Worm (Caenorhabditis elegans) whole organism, late embryonic: ENCODE results near the gene math-1.
"Not testable (repeated sequence)": the region's sequence is repeated elsewhere in the genome, so short reads cannot be mapped to it uniquely, and the experiment has no call there.

ENCODE experiments used
- C08G9.2 ChIP-seq: sonication (generic microtip); optimal IDR thresholded peaks from 2 replicates; lab custom pipeline; 2016; ENCODE audit warnings: mild to moderate bottlenecking, missing genetic modification characterization, moderate library complexity, missing compliant biosample characterization
- K09A11.1 ChIP-seq: sonication (generic microtip); optimal IDR thresholded peaks from 2 replicates; lab custom pipeline; 2017; ENCODE audit warnings: antibody characterized with exemption, mild to moderate bottlenecking, missing genetic modification characterization, missing compliant biosample characterization; ENCODE audit not compliant: insufficient read depth
- T23F11.4 ChIP-seq: fragments of 200-800 bp; sonication (Bioruptor generic); optimal IDR thresholded peaks from 2 replicates; lab custom pipeline; 2018; ENCODE audit warnings: mild to moderate bottlenecking, missing genetic modification characterization, missing compliant biosample characterization
- Y22D7AL.16 ChIP-seq: sonication (generic microtip); optimal IDR thresholded peaks from 2 replicates; lab custom pipeline; 2016; ENCODE audit warnings: missing genetic modification characterization, missing compliant biosample characterization
- ceh-14 ChIP-seq: sonication (generic microtip); optimal IDR thresholded peaks from 2 replicates; lab custom pipeline; 2016; ENCODE audit warnings: missing genotype, missing genetic modification characterization, missing compliant biosample characterization
- ceh-19 ChIP-seq: fragments of 200-800 bp; sonication (Bioruptor generic); optimal IDR thresholded peaks from 2 replicates; lab custom pipeline; 2018; ENCODE audit warnings: mild to moderate bottlenecking, missing genetic modification characterization, missing compliant biosample characterization
- ceh-24 ChIP-seq: sonication (generic microtip); optimal IDR thresholded peaks from 2 replicates; lab custom pipeline; 2016; ENCODE audit warnings: mild to moderate bottlenecking, missing genetic modification characterization, missing compliant biosample characterization
- ceh-45 ChIP-seq: fragments of 200-800 bp; sonication (Bioruptor generic); IDR thresholded peaks from 2 replicates; pipeline ENCODE4 v1.3.6; 2022; ENCODE audit warnings: missing genetic modification reagents, missing genetic modification characterization, missing compliant biosample characterization
- ceh-9 ChIP-seq: sonication (generic microtip); optimal IDR thresholded peaks from 2 replicates; lab custom pipeline; 2016; ENCODE audit warnings: mild to moderate bottlenecking, missing genetic modification characterization, inconsistent platforms, missing compliant biosample characterization
- che-1 ChIP-seq: sonication (generic microtip); optimal IDR thresholded peaks from 2 replicates; lab custom pipeline; 2016; ENCODE audit warnings: mild to moderate bottlenecking, missing genetic modification characterization, missing compliant biosample characterization
- dve-1 ChIP-seq: sonication (generic microtip); optimal IDR thresholded peaks from 2 replicates; lab custom pipeline; 2017; ENCODE audit warnings: antibody characterized with exemption, mild to moderate bottlenecking, missing genetic modification characterization, missing compliant biosample characterization
- elt-2 ChIP-seq: sonication (generic microtip); optimal IDR thresholded peaks from 2 replicates; lab custom pipeline; 2016; ENCODE audit warnings: missing genetic modification reagents, missing genetic modification characterization, missing compliant biosample characterization
- elt-4 ChIP-seq: sonication (generic microtip); optimal IDR thresholded peaks from 2 replicates; lab custom pipeline; 2016; ENCODE audit warnings: missing genetic modification characterization, missing compliant biosample characterization
- ets-4 ChIP-seq: sonication (generic microtip); optimal IDR thresholded peaks from 2 replicates; lab custom pipeline; 2016; ENCODE audit warnings: missing genetic modification characterization, missing compliant biosample characterization
- fax-1 ChIP-seq: sonication (generic microtip); optimal IDR thresholded peaks from 2 replicates; lab custom pipeline; 2016; ENCODE audit warnings: missing genotype, missing genetic modification characterization, missing compliant biosample characterization
- fkh-10 ChIP-seq: fragments of 150-350 bp; optimal IDR thresholded peaks from 2 replicates; lab custom pipeline; 2014; ENCODE audit warnings: missing biosample characterization, missing genetic modification reagents, missing genetic modification characterization
- fkh-6 ChIP-seq: sonication (generic microtip); optimal IDR thresholded peaks from 2 replicates; lab custom pipeline; 2016; ENCODE audit warnings: missing genetic modification characterization, missing compliant biosample characterization
- hlh-13 ChIP-seq: fragments of 200-800 bp; sonication (Bioruptor generic); optimal IDR thresholded peaks from 2 replicates; lab custom pipeline; 2018; ENCODE audit warnings: mild to moderate bottlenecking, missing genetic modification characterization, missing compliant biosample characterization
- hlh-15 ChIP-seq: sonication (generic microtip); optimal IDR thresholded peaks from 2 replicates; lab custom pipeline; 2016; ENCODE audit warnings: missing genetic modification characterization, missing compliant biosample characterization
- hlh-6 ChIP-seq: sonication (generic microtip); optimal IDR thresholded peaks from 2 replicates; lab custom pipeline; 2016; ENCODE audit warnings: missing genotype, missing genetic modification characterization, missing compliant biosample characterization
- lim-6 ChIP-seq: sonication (generic microtip); optimal IDR thresholded peaks from 2 replicates; lab custom pipeline; 2016; ENCODE audit warnings: missing genetic modification characterization, missing compliant biosample characterization
- lin-11 ChIP-seq: fragments of 200-800 bp; sonication (Bioruptor generic); optimal IDR thresholded peaks from 2 replicates; lab custom pipeline; 2018; ENCODE audit warnings: mild to moderate bottlenecking, missing genetic modification characterization, missing compliant biosample characterization
- madf-2 ChIP-seq: sonication (generic microtip); optimal IDR thresholded peaks from 2 replicates; lab custom pipeline; 2017; ENCODE audit warnings: missing genetic modification characterization, missing compliant biosample characterization
- nfya-1 ChIP-seq: sonication (generic microtip); optimal IDR thresholded peaks from 2 replicates; lab custom pipeline; 2017; ENCODE audit warnings: missing genetic modification characterization, mild to moderate bottlenecking, missing compliant biosample characterization, antibody characterized with exemption, moderate library complexity
- npax-4 ChIP-seq: sonication (generic microtip); optimal IDR thresholded peaks from 2 replicates; lab custom pipeline; 2016; ENCODE audit warnings: missing genetic modification characterization, missing compliant biosample characterization
- pag-3 ChIP-seq: sonication (generic microtip); optimal IDR thresholded peaks from 2 replicates; lab custom pipeline; 2016; ENCODE audit warnings: missing compliant biosample characterization, missing genetic modification characterization, borderline replicate concordance
- pat-9 ChIP-seq: fragments of 200-800 bp; sonication (Bioruptor generic); optimal IDR thresholded peaks from 2 replicates; lab custom pipeline; 2018; ENCODE audit warnings: mild to moderate bottlenecking, missing genetic modification characterization, moderate library complexity, missing compliant biosample characterization
- pax-1 ChIP-seq: fragments of 150-350 bp; optimal IDR thresholded peaks from 2 replicates; lab custom pipeline; 2014; ENCODE audit warnings: missing biosample characterization, missing genetic modification characterization
- ref-2 ChIP-seq: sonication (generic microtip); optimal IDR thresholded peaks from 2 replicates; lab custom pipeline; 2016; ENCODE audit warnings: missing genetic modification characterization, missing compliant biosample characterization
- rnt-1 ChIP-seq: sonication (generic microtip); optimal IDR thresholded peaks from 2 replicates; lab custom pipeline; 2016; ENCODE audit warnings: missing genetic modification characterization, missing compliant biosample characterization
- sdc-2 ChIP-seq: sonication (generic microtip); optimal IDR thresholded peaks from 2 replicates; lab custom pipeline; 2016; ENCODE audit warnings: missing genotype, missing genetic modification characterization, missing compliant biosample characterization
- sox-4 ChIP-seq: sonication (generic microtip); optimal IDR thresholded peaks from 2 replicates; lab custom pipeline; 2017; ENCODE audit warnings: mild to moderate bottlenecking, missing genetic modification characterization, inconsistent platforms, missing compliant biosample characterization
- tbx-7 ChIP-seq: sonication (generic microtip); optimal IDR thresholded peaks from 2 replicates; lab custom pipeline; 2016; ENCODE audit warnings: missing genotype, missing genetic modification characterization, missing compliant biosample characterization
- unc-3 ChIP-seq, 2 experiments: fragments of 200-800 bp in 1 of 2; sonication (Bioruptor generic) in 1 of 2; sonication (generic microtip) in 1 of 2; conservative IDR thresholded peaks in 1 of 2; optimal IDR thresholded peaks in 1 of 2; 2 replicates each; pipeline versions ENCODE4 v1.3.6 to Lab custom; 2016 to 2022; ENCODE audit warnings: missing compliant biosample characterization in 2 of 2, missing genetic modification characterization in 2 of 2, missing genetic modification reagents in 1 of 2
- unc-86 ChIP-seq: sonication (generic microtip); optimal IDR thresholded peaks from 2 replicates; lab custom pipeline; 2016; ENCODE audit warnings: missing genetic modification characterization, missing compliant biosample characterization
- zip-5 ChIP-seq: sonication (generic microtip); optimal IDR thresholded peaks from 2 replicates; lab custom pipeline; 2016; ENCODE audit warnings: missing genetic modification characterization, missing compliant biosample characterization
- ztf-16 ChIP-seq: sonication (generic microtip); optimal IDR thresholded peaks from 2 replicates; lab custom pipeline; 2017; ENCODE audit warnings: missing genetic modification characterization, missing compliant biosample characterization

Gene math-1

ce11 chrII:2076467-2076866 is 30.0 kb upstream of the math-1 start:
- TF ChIP-seq K09A11.1 (tag; lab: Kevin White, UChicago): no peak
- TF ChIP-seq fkh-6 (tag; lab: Kevin White, UChicago): no peak
- TF ChIP-seq npax-4: no peak
- TF ChIP-seq hlh-15 (tag; lab: Kevin White, UChicago): no peak
- TF ChIP-seq ceh-14: no peak
- no peak for TF ChIP-seq sox-4

- TF ChIP-seq fax-1 (tag; lab: Kevin White, UChicago) (no peak), lin-11 (tag; lab: Kevin White, UChicago) (no peak), ztf-16 (tag; lab: Kevin White, UChicago) (no peak), rnt-1 (tag; lab: Kevin White, UChicago) (no peak), ceh-24 (tag; lab: Kevin White, UChicago) (no peak), tbx-7 (tag; lab: Kevin White, UChicago) (no peak), dve-1 (tag; lab: Kevin White, UChicago) (no peak), elt-2 (tag; lab: Kevin White, UChicago) (no peak), ceh-14 (no peak), Y22D7AL.16 (tag; lab: Kevin White, UChicago) (no peak), madf-2 (tag; lab: Kevin White, UChicago) (no peak)
Measured at ce11 chrII:2075513-2075912, 29.1 kb upstream of the math-1 start, which contains the start of gene F07E5.8. F07E5.8 (minus strand) TSS chrII:2075613.

ce11 chrII:2071429-2071828 is 25.0 kb upstream of the math-1 start, which contains the start of gene F07E5.7:
F07E5.7 (minus strand) TSS chrII:2071529.
- TF ChIP-seq ztf-16 (tag; lab: Kevin White, UChicago): no peak
- TF ChIP-seq T23F11.4 (GFP tag; lab: Kevin White, UChicago): no peak
- no peak for TF ChIP-seq che-1 (tag; lab: Kevin White, UChicago)
- TF ChIP-seq pag-3: no peak
- no peak for TF ChIP-seq C08G9.2
- TF ChIP-seq unc-86 (tag; lab: Kevin White, UChicago): no peak
- no peak for TF ChIP-seq ceh-19
- TF ChIP-seq zip-5: no peak
- no peak for TF ChIP-seq madf-2 (tag; lab: Kevin White, UChicago)
- no peak for TF ChIP-seq ceh-45 (GFP tag; lab: Robert Waterston, UW)
- no peak for TF ChIP-seq ref-2
- no peak for TF ChIP-seq unc-3 (GFP tag; conservative IDR thresholded peaks at IDR 0.05; lab: Robert Waterston, UW)
- TF ChIP-seq unc-3 (tag; optimal IDR thresholded peaks at IDR 0.05; lab: Kevin White, UChicago): no peak
- no peak for TF ChIP-seq pax-1
- no peak for TF ChIP-seq elt-4 (tag; lab: Kevin White, UChicago)
- no peak for TF ChIP-seq nfya-1 (tag; lab: Kevin White, UChicago)
- no peak for TF ChIP-seq ets-4
- TF ChIP-seq hlh-6 (tag; lab: Kevin White, UChicago): no peak
- TF ChIP-seq fkh-10 (GFP tag; lab: Kevin White, UChicago): no peak
- no peak for TF ChIP-seq ceh-9
- TF ChIP-seq lim-6 (tag; lab: Kevin White, UChicago): no peak

DNA sequence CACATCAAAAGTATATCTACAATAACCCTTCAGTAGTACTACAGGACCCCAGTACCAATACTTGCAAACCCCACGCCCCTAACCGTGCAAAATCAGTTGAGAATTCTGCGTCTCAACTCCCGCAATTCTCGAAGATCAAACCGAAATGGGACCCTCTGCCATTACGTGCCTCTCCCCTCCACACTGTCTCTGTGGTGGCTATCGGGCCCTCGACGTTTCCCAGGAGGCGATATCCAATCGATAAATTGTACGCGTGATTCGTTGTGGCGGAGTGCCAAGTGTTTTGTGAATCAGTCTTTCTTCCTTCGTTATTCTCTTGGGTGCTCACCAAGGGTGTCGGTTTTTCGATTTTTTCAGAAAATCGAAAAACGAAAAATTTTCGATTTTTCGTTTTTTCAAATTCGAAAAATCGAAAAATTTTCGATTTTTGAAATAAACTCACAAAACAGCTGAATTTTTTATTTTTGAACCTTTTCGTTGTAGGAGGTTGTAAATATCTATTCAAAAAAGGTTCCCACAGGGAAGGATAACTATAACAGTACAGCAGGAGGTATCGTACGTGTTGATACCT is 21.1 kb upstream of the math-1 start, which contains the start of gene F07E5.12:
TSS of gene F07E5.12 (plus strand) at position 521 of the 571 bp plus-strand sequence.
- TF ChIP-seq sdc-2 (tag; lab: Kevin White, UChicago); hlh-13 (GFP tag; lab: Kevin White, UChicago); pat-9: not testable (repeated sequence)
- TF ChIP-seq, all 69 proteins: peak for 0; not testable (repeated sequence) for 69
